Worm (Caenorhabditis elegans) whole organism, young adult: Measurements from ENCODE around the gene F20D6.8.

Source experiments
- B0336.3 ChIP-seq: fragments of 200-800 bp; sonication (Bioruptor generic); IDR thresholded peaks from 2 replicates; pipeline ENCODE4 v1.3.6; 2022; ENCODE audit warnings: missing genetic modification characterization, missing compliant biosample characterization
- D2030.7 ChIP-seq: fragments of 200-800 bp; sonication (Bioruptor generic); IDR thresholded peaks from 2 replicates; pipeline ENCODE4 v1.3.6; 2022; ENCODE audit warnings: missing genetic modification reagents, missing genetic modification characterization, missing compliant biosample characterization
- F22D6.2 ChIP-seq: sonication (generic microtip); optimal IDR thresholded peaks from 2 replicates; lab custom pipeline; 2016; ENCODE audit warnings: mild to moderate bottlenecking, missing genetic modification characterization, missing compliant biosample characterization
- F33H1.4 ChIP-seq: fragments of 200-800 bp; sonication (Bioruptor generic); IDR thresholded peaks from 2 replicates; pipeline ENCODE4 v1.3.6; 2022; ENCODE audit warnings: missing genetic modification reagents, missing genetic modification characterization, missing compliant biosample characterization
- K12H6.12 ChIP-seq: fragments of 200-800 bp; sonication (Bioruptor generic); optimal IDR thresholded peaks from 2 replicates; lab custom pipeline; 2018; ENCODE audit warnings: mild to moderate bottlenecking, missing genetic modification characterization, missing compliant biosample characterization
- T07F8.4 ChIP-seq: sonication (generic microtip); optimal IDR thresholded peaks from 2 replicates; lab custom pipeline; 2016; ENCODE audit warnings: mild to moderate bottlenecking, missing genetic modification characterization, moderate library complexity, missing compliant biosample characterization
- Y53F4B.3 ChIP-seq: fragments of 200-800 bp; sonication (Bioruptor generic); IDR thresholded peaks from 2 replicates; pipeline ENCODE4 v1.3.6; 2022; ENCODE audit warnings: missing genetic modification reagents, missing genetic modification characterization, missing compliant biosample characterization
- ama-1 ChIP-seq, 3 experiments: fragments of 150-350 bp in 1 of 3; sonication (generic microtip) in 2 of 3; optimal IDR thresholded peaks; 2 replicates each; lab custom pipeline; 2014 to 2018; ENCODE audit warnings: missing biosample characterization in 2 of 3, missing genetic modification characterization in 2 of 3, missing genetic modification reagents in 2 of 3
- cebp-2 ChIP-seq: fragments of 200-800 bp; sonication (Bioruptor generic); IDR thresholded peaks from 2 replicates; pipeline ENCODE4 v1.3.6; 2022; ENCODE audit warnings: missing genetic modification characterization, missing compliant biosample characterization
- ceh-100 ChIP-seq: fragments of 200-800 bp; sonication (Bioruptor generic); IDR thresholded peaks from 2 replicates; pipeline ENCODE4 v1.3.6; 2022; ENCODE audit warnings: missing genetic modification reagents, missing genetic modification characterization, missing compliant biosample characterization
- ceh-40 ChIP-seq: fragments of 200-800 bp; sonication (Bioruptor generic); IDR thresholded peaks from 2 replicates; pipeline ENCODE4 v1.3.6; 2022; ENCODE audit warnings: missing genetic modification characterization, missing compliant biosample characterization
- ceh-79 ChIP-seq: sonication (generic microtip); optimal IDR thresholded peaks from 2 replicates; lab custom pipeline; 2017; ENCODE audit warnings: mild to moderate bottlenecking, missing genetic modification characterization, missing compliant biosample characterization
- ceh-91 ChIP-seq: fragments of 200-800 bp; sonication (Bioruptor generic); IDR thresholded peaks from 2 replicates; pipeline ENCODE4 v1.3.6; 2022; ENCODE audit warnings: missing genetic modification reagents, missing genetic modification characterization, missing compliant biosample characterization
- egrh-3 ChIP-seq: fragments of 200-800 bp; sonication (Bioruptor generic); IDR thresholded peaks from 2 replicates; pipeline ENCODE4 v1.3.6; 2022; ENCODE audit warnings: missing genetic modification reagents, missing genetic modification characterization, missing compliant biosample characterization
- ekl-4 ChIP-seq: fragments of 200-800 bp; sonication (Bioruptor generic); IDR thresholded peaks from 2 replicates; pipeline ENCODE4 v1.3.6; 2022; ENCODE audit warnings: missing genetic modification reagents, missing genetic modification characterization, missing compliant biosample characterization
- fkh-3 ChIP-seq: sonication (generic microtip); optimal IDR thresholded peaks from 2 replicates; lab custom pipeline; 2016; ENCODE audit warnings: mild to moderate bottlenecking, missing genetic modification characterization, missing compliant biosample characterization
- hmg-1.2 ChIP-seq: fragments of 200-800 bp; sonication (Bioruptor generic); IDR thresholded peaks from 2 replicates; pipeline ENCODE4 v1.3.6; 2022; ENCODE audit warnings: missing genetic modification reagents, missing genetic modification characterization, missing compliant biosample characterization
- hmg-20 ChIP-seq: fragments of 200-800 bp; sonication (Bioruptor generic); IDR thresholded peaks from 2 replicates; pipeline ENCODE4 v1.3.6; 2022; ENCODE audit warnings: missing genetic modification reagents, missing genetic modification characterization, missing compliant biosample characterization
- hrde-1 ChIP-seq: sonication (generic microtip); optimal IDR thresholded peaks from 2 replicates; lab custom pipeline; 2016; ENCODE audit warnings: missing genetic modification characterization, mild to moderate bottlenecking, missing compliant biosample characterization, moderate library complexity, missing genotype, missing genetic modification reagents, borderline replicate concordance
- lag-1 ChIP-seq: fragments of 200-800 bp; sonication (Bioruptor generic); IDR thresholded peaks from 2 replicates; pipeline ENCODE4 v1.3.6; 2022; ENCODE audit warnings: missing genetic modification reagents, missing genetic modification characterization, missing compliant biosample characterization
- let-526 ChIP-seq: fragments of 200-800 bp; sonication (Bioruptor generic); IDR thresholded peaks from 2 replicates; pipeline ENCODE4 v1.3.6; 2022; ENCODE audit warnings: missing genetic modification reagents, missing genetic modification characterization, missing compliant biosample characterization
- let-607 ChIP-seq, 2 experiments: fragments of 200-800 bp in 1 of 2; sonication (Bioruptor generic) in 1 of 2; sonication (generic microtip) in 1 of 2; optimal IDR thresholded peaks; 2 replicates each; lab custom pipeline; 2016 to 2018; ENCODE audit warnings: mild to moderate bottlenecking in 2 of 2, missing compliant biosample characterization in 2 of 2, missing genetic modification characterization in 2 of 2, moderate library complexity in 2 of 2, missing genotype in 1 of 2
- lin-35 ChIP-seq, 3 experiments: fragments of 150-350 bp in 2 of 3; sonication (generic microtip) in 1 of 3; optimal IDR thresholded peaks; 2 replicates each; lab custom pipeline; 2014 to 2018; ENCODE audit warnings: missing biosample characterization in 3 of 3, missing genetic modification characterization in 3 of 3, missing genetic modification reagents in 3 of 3
- madf-10 ChIP-seq: sonication (generic microtip); optimal IDR thresholded peaks from 2 replicates; lab custom pipeline; 2016; ENCODE audit warnings: mild to moderate bottlenecking, missing genetic modification characterization, missing compliant biosample characterization
- madf-6 ChIP-seq: fragments of 200-800 bp; sonication (Bioruptor generic); IDR thresholded peaks from 2 replicates; pipeline ENCODE4 v1.3.6; 2022; ENCODE audit warnings: missing genetic modification reagents, missing genetic modification characterization, missing compliant biosample characterization
- mel-28 ChIP-seq: sonication (generic microtip); optimal IDR thresholded peaks from 2 replicates; lab custom pipeline; 2016; ENCODE audit warnings: borderline replicate concordance, mild to moderate bottlenecking, missing genetic modification characterization, missing compliant biosample characterization
- mxl-1 ChIP-seq: sonication (generic microtip); optimal IDR thresholded peaks from 2 replicates; lab custom pipeline; 2016; ENCODE audit warnings: missing genetic modification characterization, missing compliant biosample characterization
- nfya-1 ChIP-seq: sonication (generic microtip); optimal IDR thresholded peaks from 2 replicates; lab custom pipeline; 2017; ENCODE audit warnings: antibody characterized with exemption, missing compliant biosample characterization, missing genetic modification characterization, borderline replicate concordance; ENCODE audit not compliant: insufficient read depth
- nfya-2 ChIP-seq: fragments of 200-800 bp; sonication (Bioruptor generic); IDR thresholded peaks from 2 replicates; pipeline ENCODE4 v1.3.6; 2022; ENCODE audit warnings: missing genetic modification reagents, missing genetic modification characterization, missing compliant biosample characterization
- nfyb-1 ChIP-seq: fragments of 200-800 bp; sonication (Bioruptor generic); IDR thresholded peaks from 2 replicates; pipeline ENCODE4 v1.3.6; 2022; ENCODE audit warnings: missing genetic modification reagents, missing genetic modification characterization, missing compliant biosample characterization
- nhr-179 ChIP-seq: sonication (generic microtip); optimal IDR thresholded peaks from 2 replicates; lab custom pipeline; 2016; ENCODE audit warnings: mild to moderate bottlenecking, missing genetic modification characterization, missing compliant biosample characterization
- pha-4 ChIP-seq: fragments of 150-350 bp; sonication (generic microtip); optimal IDR thresholded peaks from 2 replicates; lab custom pipeline; 2014; ENCODE audit warnings: missing biosample characterization, missing genetic modification reagents, missing genetic modification characterization
- rcor-1 ChIP-seq: fragments of 200-800 bp; sonication (Bioruptor generic); IDR thresholded peaks from 2 replicates; pipeline ENCODE4 v1.3.6; 2022; ENCODE audit warnings: missing genetic modification reagents, missing genetic modification characterization, missing compliant biosample characterization
- rec-8 ChIP-seq, 2 experiments: sonication (generic microtip); optimal IDR thresholded peaks; 2 replicates each; lab custom pipeline; 2016; ENCODE audit warnings: mild to moderate bottlenecking in 2 of 2, missing genetic modification characterization in 2 of 2, missing genetic modification reagents in 2 of 2, missing genotype in 2 of 2, missing biosample characterization in 1 of 2, missing compliant biosample characterization in 1 of 2, moderate library complexity in 1 of 2
- snpc-1.1 ChIP-seq: sonication (generic microtip); optimal IDR thresholded peaks from 2 replicates; lab custom pipeline; 2017; ENCODE audit warnings: missing genetic modification characterization, mild to moderate bottlenecking, missing compliant biosample characterization, antibody characterized with exemption, moderate library complexity, missing genotype, missing genetic modification reagents; ENCODE audit not compliant: insufficient read depth
- snpc-1.3 ChIP-seq: sonication (generic microtip); optimal IDR thresholded peaks from 2 replicates; lab custom pipeline; 2017; ENCODE audit warnings: missing genetic modification characterization, mild to moderate bottlenecking, missing compliant biosample characterization, antibody characterized with exemption, moderate library complexity, missing genotype, missing genetic modification reagents; ENCODE audit not compliant: insufficient read depth
- unc-62 ChIP-seq: fragments of 150-350 bp; optimal IDR thresholded peaks from 2 replicates; lab custom pipeline; 2014; ENCODE audit warnings: missing biosample characterization, missing genetic modification reagents, missing genetic modification characterization
- zim-3 ChIP-seq: sonication (generic microtip); optimal IDR thresholded peaks from 2 replicates; lab custom pipeline; 2017; ENCODE audit warnings: mild to moderate bottlenecking, missing genetic modification characterization, moderate library complexity, missing compliant biosample characterization
- ztf-26 ChIP-seq: sonication (generic microtip); optimal IDR thresholded peaks from 2 replicates; lab custom pipeline; 2017; ENCODE audit warnings: missing genetic modification characterization, missing compliant biosample characterization
- ztf-28 ChIP-seq: fragments of 200-800 bp; sonication (Bioruptor generic); IDR thresholded peaks from 2 replicates; pipeline ENCODE4 v1.3.6; 2022; ENCODE audit warnings: missing genetic modification reagents, missing genetic modification characterization, missing compliant biosample characterization
- ztf-6 ChIP-seq: fragments of 200-800 bp; sonication (Bioruptor generic); IDR thresholded peaks from 2 replicates; pipeline ENCODE4 v1.3.6; 2022; ENCODE audit warnings: missing genetic modification reagents, missing genetic modification characterization, missing compliant biosample characterization

Gene F20D6.8

ce11 chrV:8157446-8157845, 10.6 kb downstream of the F20D6.8 start, which contains the start of gene sul-2 (continued):
- TF ChIP-seq mel-28 (tag; lab: Kevin White, UChicago), result no peak
- TF ChIP-seq, all 124 proteins: peak for 0

ce11 chrV:8155743-8156142, 12.3 kb downstream of the F20D6.8 start:
- TF ChIP-seq nhr-179 (tag; lab: Kevin White, UChicago) (no peak), snpc-1.1 (no peak), nfyb-1 (GFP tag; lab: Robert Waterston, UW) (no peak), mxl-1 (tag; lab: Kevin White, UChicago) (no peak), unc-62 (GFP tag; lab: Kevin White, UChicago) (no peak), rec-8 (tag; optimal IDR thresholded peaks at IDR 0.05; lab: Kevin White, UChicago) (no peak), madf-10 (tag; lab: Kevin White, UChicago) (no peak), fkh-3 (no peak), F22D6.2 (tag; lab: Kevin White, UChicago) (no peak), nfya-1 (no peak), let-526 (GFP tag; lab: Robert Waterston, UW) (no peak), D2030.7 (GFP tag; lab: Robert Waterston, UW) (no peak)

- TF ChIP-seq F33H1.4 (GFP tag; lab: Robert Waterston, UW) (no peak), cebp-2 (GFP tag; lab: Robert Waterston, UW) (no peak), snpc-1.3 (tag; lab: Kevin White, UChicago) (no peak), hmg-20 (GFP tag; lab: Robert Waterston, UW) (no peak), hmg-1.2 (no peak), egrh-3 (GFP tag; lab: Robert Waterston, UW) (no peak), ztf-26 (tag; lab: Kevin White, UChicago) (no peak), mxl-1 (tag; lab: Kevin White, UChicago) (no peak), rcor-1 (GFP tag; lab: Robert Waterston, UW) (no peak), rec-8 (tag; optimal IDR thresholded peaks at IDR 0.05; lab: Kevin White, UChicago) (no peak), K12H6.12 (no peak), ztf-6 (GFP tag; lab: Robert Waterston, UW) (no peak), F22D6.2 (tag; lab: Kevin White, UChicago) (no peak), zim-3 (tag; lab: Kevin White, UChicago) (no peak), ceh-79 (tag; lab: Kevin White, UChicago) (no peak)
Measured at ce11 chrV:8145329-8145728, 22.7 kb downstream of the F20D6.8 start, which contains the start of gene D1014.13. D1014.13 (plus strand) TSS chrV:8145629.

- TF ChIP-seq pha-4 (tag; lab: Kevin White, UChicago), result no peak
- TF ChIP-seq hrde-1 (tag; lab: Kevin White, UChicago), result no peak
- no peak for TF ChIP-seq ceh-100 (GFP tag; lab: Robert Waterston, UW)
- no peak for TF ChIP-seq rec-8 (tag; optimal IDR thresholded peaks at IDR 0.05; lab: Kevin White, UChicago)
- TF ChIP-seq unc-62 (GFP tag; lab: Kevin White, UChicago), result no peak
- no peak for TF ChIP-seq ekl-4
- TF ChIP-seq B0336.3 (GFP tag; lab: Robert Waterston, UW), result no peak
- TF ChIP-seq ceh-40, result no peak
- TF ChIP-seq ztf-28 (GFP tag; lab: Robert Waterston, UW), result no peak
- no peak for TF ChIP-seq nfya-2 (GFP tag; lab: Robert Waterston, UW)
- no peak for TF ChIP-seq madf-6 (GFP tag; lab: Robert Waterston, UW)
- TF ChIP-seq ceh-91 (GFP tag; lab: Robert Waterston, UW), result no peak
- TF ChIP-seq T07F8.4 (tag; lab: Kevin White, UChicago), result no peak
- no peak for TF ChIP-seq lag-1 (GFP tag; lab: Robert Waterston, UW)
- TF ChIP-seq lin-35 (GFP tag; optimal IDR thresholded peaks at IDR 0.05; lab: Kevin White, UChicago), result no peak
- TF ChIP-seq mxl-1 (tag; lab: Kevin White, UChicago), result no peak
- no peak for TF ChIP-seq D2030.7 (GFP tag; lab: Robert Waterston, UW)
- no peak for TF ChIP-seq let-607 (tag; optimal IDR thresholded peaks at IDR 0.05; lab: Kevin White, UChicago)
- no peak for TF ChIP-seq Y53F4B.3 (GFP tag; lab: Robert Waterston, UW)
- TF ChIP-seq ama-1 (optimal IDR thresholded peaks at IDR 0.05; lab: Kevin White, UChicago), result no peak
- TF ChIP-seq ama-1 (GFP tag; optimal IDR thresholded peaks at IDR 0.05; lab: Kevin White, UChicago), result no peak
- TF ChIP-seq, all 124 proteins: peak for 0
Measured at ce11 chrV:8144515-8144914, 23.6 kb downstream of the F20D6.8 start.
